Fruit fly (Drosophila melanogaster) whole organism, embryonic: ENCODE measurements around the gene CG2256.

ENCODE experiments used
- CG4360 ChIP-seq: fragments of 200-800 bp; sonication (Bioruptor generic); IDR thresholded peaks from 2 replicates; pipeline ENCODE4 v1.3.6; 2022; ENCODE audit warnings: missing biosample characterization, missing genetic modification characterization
- NFAT ChIP-seq: fragments of 200-800 bp; sonication (Bioruptor generic); IDR thresholded peaks from 2 replicates; pipeline ENCODE4 v1.3.6; 2022; ENCODE audit warnings: missing biosample characterization, missing genetic modification characterization
- da ChIP-seq: fragments of 200-800 bp; sonication (Bioruptor generic); optimal IDR thresholded peaks from 2 replicates; lab custom pipeline; 2016; ENCODE audit warnings: missing biosample characterization, missing genetic modification characterization

- no peak for TF ChIP-seq da (GFP tag; lab: Kevin White, UChicago)
- peak; percentile 39; the same call in 1 of the 2 replicates for TF ChIP-seq CG4360
- TF ChIP-seq NFAT (GFP tag; lab: Robert Waterston, UW): no peak
Measured at dm6 chrX:8087113-8087512, at the start of gene CG2256.
